Worm (Caenorhabditis elegans) whole organism, young adult: ENCODE measurements around the gene ZC132.9.

Experiments
- B0261.1 ChIP-seq: sonication (generic microtip); optimal IDR thresholded peaks from 2 replicates; lab custom pipeline; 2016; ENCODE audit warnings: mild to moderate bottlenecking, missing genetic modification characterization, moderate library complexity, missing compliant biosample characterization
- C17E4.6 ChIP-seq: fragments of 200-800 bp; sonication (Bioruptor generic); IDR thresholded peaks from 2 replicates; pipeline ENCODE4 v1.3.6; 2022; ENCODE audit warnings: missing genetic modification reagents, missing genetic modification characterization, missing compliant biosample characterization
- D2030.7 ChIP-seq: fragments of 200-800 bp; sonication (Bioruptor generic); IDR thresholded peaks from 2 replicates; pipeline ENCODE4 v1.3.6; 2022; ENCODE audit warnings: missing genetic modification reagents, missing genetic modification characterization, missing compliant biosample characterization
- F10E7.11 ChIP-seq: sonication (generic microtip); optimal IDR thresholded peaks from 2 replicates; lab custom pipeline; 2017; ENCODE audit warnings: mild to moderate bottlenecking, missing genetic modification characterization, moderate library complexity, missing compliant biosample characterization
- F33H1.4 ChIP-seq: fragments of 200-800 bp; sonication (Bioruptor generic); IDR thresholded peaks from 2 replicates; pipeline ENCODE4 v1.3.6; 2022; ENCODE audit warnings: missing genetic modification reagents, missing genetic modification characterization, missing compliant biosample characterization
- F52B5.7 ChIP-seq: sonication (generic microtip); optimal IDR thresholded peaks from 2 replicates; lab custom pipeline; 2016; ENCODE audit warnings: mild to moderate bottlenecking, missing genetic modification characterization, missing compliant biosample characterization
- F57A8.1 ChIP-seq: fragments of 200-800 bp; sonication (Bioruptor generic); optimal IDR thresholded peaks from 2 replicates; lab custom pipeline; 2018; ENCODE audit warnings: mild to moderate bottlenecking, missing genetic modification characterization, moderate library complexity, missing compliant biosample characterization
- F57C9.4 ChIP-seq: sonication (generic microtip); optimal IDR thresholded peaks from 2 replicates; lab custom pipeline; 2017; ENCODE audit warnings: mild to moderate bottlenecking, missing genetic modification characterization, missing compliant biosample characterization
- K12H6.12 ChIP-seq: fragments of 200-800 bp; sonication (Bioruptor generic); optimal IDR thresholded peaks from 2 replicates; lab custom pipeline; 2018; ENCODE audit warnings: mild to moderate bottlenecking, missing genetic modification characterization, missing compliant biosample characterization
- Y53G8AR.9 ChIP-seq: fragments of 200-800 bp; sonication (Bioruptor generic); conservative IDR thresholded peaks from 2 replicates; pipeline ENCODE4 v1.3.6; 2022; ENCODE audit warnings: missing genetic modification reagents, missing genetic modification characterization, missing compliant biosample characterization
- Y67H2A.10 ChIP-seq: fragments of 200-800 bp; sonication (Bioruptor generic); conservative IDR thresholded peaks from 2 replicates; pipeline ENCODE4 v1.3.6; 2022; ENCODE audit warnings: missing genetic modification reagents, missing genetic modification characterization, missing compliant biosample characterization
- Y79H2A.3 ChIP-seq: fragments of 200-800 bp; sonication (Bioruptor generic); conservative IDR thresholded peaks from 2 replicates; pipeline ENCODE4 v1.3.6; 2022; ENCODE audit warnings: missing genetic modification reagents, missing genetic modification characterization, missing compliant biosample characterization
- aptf-3 ChIP-seq: fragments of 200-800 bp; sonication (Bioruptor generic); IDR thresholded peaks from 2 replicates; pipeline ENCODE4 v1.3.6; 2022; ENCODE audit warnings: missing genetic modification characterization, missing compliant biosample characterization
- cebp-1 ChIP-seq, 2 experiments: fragments of 200-800 bp in 1 of 2; sonication (Bioruptor generic) in 1 of 2; sonication (generic microtip) in 1 of 2; IDR thresholded peaks in 1 of 2; optimal IDR thresholded peaks in 1 of 2; 2 replicates each; pipeline versions ENCODE4 v1.3.6 to Lab custom; 2017 to 2022; ENCODE audit warnings: missing compliant biosample characterization in 2 of 2, missing genetic modification characterization in 2 of 2, mild to moderate bottlenecking in 1 of 2, missing genetic modification reagents in 1 of 2, moderate library complexity in 1 of 2
- ceh-27 ChIP-seq: fragments of 200-800 bp; sonication (Bioruptor generic); optimal IDR thresholded peaks from 2 replicates; lab custom pipeline; 2018; ENCODE audit warnings: mild to moderate bottlenecking, missing genetic modification characterization, moderate library complexity, missing compliant biosample characterization
- ceh-40 ChIP-seq: fragments of 200-800 bp; sonication (Bioruptor generic); IDR thresholded peaks from 2 replicates; pipeline ENCODE4 v1.3.6; 2022; ENCODE audit warnings: missing genetic modification characterization, missing compliant biosample characterization
- ceh-79 ChIP-seq: sonication (generic microtip); optimal IDR thresholded peaks from 2 replicates; lab custom pipeline; 2017; ENCODE audit warnings: mild to moderate bottlenecking, missing genetic modification characterization, missing compliant biosample characterization
- die-1 ChIP-seq: sonication (generic microtip); optimal IDR thresholded peaks from 2 replicates; lab custom pipeline; 2016; ENCODE audit warnings: missing genotype, mild to moderate bottlenecking, missing genetic modification characterization, missing compliant biosample characterization
- dox-1 ChIP-seq: fragments of 200-800 bp; sonication (Bioruptor generic); IDR thresholded peaks from 2 replicates; pipeline ENCODE4 v1.3.6; 2022; ENCODE audit warnings: missing genetic modification reagents, missing genetic modification characterization, missing compliant biosample characterization
- dpff-1 ChIP-seq: sonication (generic microtip); optimal IDR thresholded peaks from 2 replicates; lab custom pipeline; 2017; ENCODE audit warnings: mild to moderate bottlenecking, missing genetic modification characterization, missing compliant biosample characterization
- dpl-1 ChIP-seq: fragments of 150-350 bp; optimal IDR thresholded peaks from 2 replicates; lab custom pipeline; 2014; ENCODE audit warnings: missing biosample characterization, missing genetic modification reagents, missing genetic modification characterization
- ekl-4 ChIP-seq: fragments of 200-800 bp; sonication (Bioruptor generic); IDR thresholded peaks from 2 replicates; pipeline ENCODE4 v1.3.6; 2022; ENCODE audit warnings: missing genetic modification reagents, missing genetic modification characterization, missing compliant biosample characterization
- fkh-3 ChIP-seq: sonication (generic microtip); optimal IDR thresholded peaks from 2 replicates; lab custom pipeline; 2016; ENCODE audit warnings: mild to moderate bottlenecking, missing genetic modification characterization, missing compliant biosample characterization
- hrde-1 ChIP-seq: sonication (generic microtip); optimal IDR thresholded peaks from 2 replicates; lab custom pipeline; 2016; ENCODE audit warnings: missing genetic modification characterization, mild to moderate bottlenecking, missing compliant biosample characterization, moderate library complexity, missing genotype, missing genetic modification reagents, borderline replicate concordance
- let-607 ChIP-seq, 2 experiments: fragments of 200-800 bp in 1 of 2; sonication (Bioruptor generic) in 1 of 2; sonication (generic microtip) in 1 of 2; optimal IDR thresholded peaks; 2 replicates each; lab custom pipeline; 2016 to 2018; ENCODE audit warnings: mild to moderate bottlenecking in 2 of 2, missing compliant biosample characterization in 2 of 2, missing genetic modification characterization in 2 of 2, moderate library complexity in 2 of 2, missing genotype in 1 of 2
- lin-35 ChIP-seq, 3 experiments: fragments of 150-350 bp in 2 of 3; sonication (generic microtip) in 1 of 3; optimal IDR thresholded peaks; 2 replicates each; lab custom pipeline; 2014 to 2018; ENCODE audit warnings: missing biosample characterization in 3 of 3, missing genetic modification characterization in 3 of 3, missing genetic modification reagents in 3 of 3
- lir-1 ChIP-seq: fragments of 200-800 bp; sonication (Bioruptor generic); conservative IDR thresholded peaks from 2 replicates; pipeline ENCODE4 v1.3.6; 2022; ENCODE audit warnings: missing genetic modification reagents, missing genetic modification characterization, missing compliant biosample characterization
- lsl-1 ChIP-seq: fragments of 200-800 bp; sonication (Bioruptor generic); optimal IDR thresholded peaks from 2 replicates; lab custom pipeline; 2018; ENCODE audit warnings: mild to moderate bottlenecking, missing genetic modification characterization, moderate library complexity, missing compliant biosample characterization
- madf-6 ChIP-seq: fragments of 200-800 bp; sonication (Bioruptor generic); IDR thresholded peaks from 2 replicates; pipeline ENCODE4 v1.3.6; 2022; ENCODE audit warnings: missing genetic modification reagents, missing genetic modification characterization, missing compliant biosample characterization
- madf-8 ChIP-seq: fragments of 200-800 bp; sonication (Bioruptor generic); conservative IDR thresholded peaks from 2 replicates; pipeline ENCODE4 v1.3.6; 2022; ENCODE audit warnings: missing genetic modification reagents, missing genetic modification characterization, missing compliant biosample characterization
- mel-28 ChIP-seq: sonication (generic microtip); optimal IDR thresholded peaks from 2 replicates; lab custom pipeline; 2016; ENCODE audit warnings: borderline replicate concordance, mild to moderate bottlenecking, missing genetic modification characterization, missing compliant biosample characterization
- mes-4 ChIP-seq: sonication (generic microtip); optimal IDR thresholded peaks from 2 replicates; lab custom pipeline; 2016; ENCODE audit warnings: missing genotype, missing genetic modification characterization, missing compliant biosample characterization
- nfya-1 ChIP-seq: sonication (generic microtip); optimal IDR thresholded peaks from 2 replicates; lab custom pipeline; 2017; ENCODE audit warnings: antibody characterized with exemption, missing compliant biosample characterization, missing genetic modification characterization, borderline replicate concordance; ENCODE audit not compliant: insufficient read depth
- nhr-179 ChIP-seq: sonication (generic microtip); optimal IDR thresholded peaks from 2 replicates; lab custom pipeline; 2016; ENCODE audit warnings: mild to moderate bottlenecking, missing genetic modification characterization, missing compliant biosample characterization
- pha-4 ChIP-seq: fragments of 150-350 bp; sonication (generic microtip); optimal IDR thresholded peaks from 2 replicates; lab custom pipeline; 2014; ENCODE audit warnings: missing biosample characterization, missing genetic modification reagents, missing genetic modification characterization
- snpc-3.4 ChIP-seq: sonication (generic microtip); optimal IDR thresholded peaks from 2 replicates; lab custom pipeline; 2017; ENCODE audit warnings: missing genetic modification characterization, mild to moderate bottlenecking, missing compliant biosample characterization, antibody characterized with exemption, moderate library complexity, missing genotype, missing genetic modification reagents
- tlf-1 ChIP-seq: fragments of 200-800 bp; sonication (Bioruptor generic); optimal IDR thresholded peaks from 2 replicates; lab custom pipeline; 2018; ENCODE audit warnings: mild to moderate bottlenecking, missing genetic modification characterization, missing compliant biosample characterization
- unc-62 ChIP-seq: fragments of 150-350 bp; optimal IDR thresholded peaks from 2 replicates; lab custom pipeline; 2014; ENCODE audit warnings: missing biosample characterization, missing genetic modification reagents, missing genetic modification characterization
- ztf-22 ChIP-seq: fragments of 200-800 bp; sonication (Bioruptor generic); optimal IDR thresholded peaks from 2 replicates; lab custom pipeline; 2018; ENCODE audit warnings: mild to moderate bottlenecking, missing genetic modification characterization, moderate library complexity, missing compliant biosample characterization
- ztf-3 ChIP-seq: fragments of 200-800 bp; sonication (Bioruptor generic); optimal IDR thresholded peaks from 2 replicates; lab custom pipeline; 2018; ENCODE audit warnings: mild to moderate bottlenecking, missing genetic modification characterization, missing compliant biosample characterization

Gene ZC132.9

ce11 chrV:4359127-4359526 lies 39.4 kb upstream of the ZC132.9 start:
- TF ChIP-seq aptf-3 (GFP tag; lab: Robert Waterston, UW) (no peak), ztf-22 (GFP tag; lab: Kevin White, UChicago) (no peak)

ce11 chrV:4357369-4357768 lies 37.6 kb upstream of the ZC132.9 start:
- TF ChIP-seq cebp-1 (GFP tag; IDR thresholded peaks at IDR 0.05; lab: Robert Waterston, UW): peak; percentile 65; the same call in 1 of the 2 replicates
- TF ChIP-seq cebp-1 (tag; optimal IDR thresholded peaks at IDR 0.05; lab: Kevin White, UChicago): peak; percentile 94
- TF ChIP-seq B0261.1 (tag; lab: Kevin White, UChicago): no peak

ce11 chrV:4356047-4356612 lies 36.4 kb upstream of the ZC132.9 start:
- TF ChIP-seq mes-4 (tag; lab: Kevin White, UChicago): no peak
- TF ChIP-seq Y53G8AR.9: no peak
- TF ChIP-seq tlf-1 (GFP tag; lab: Kevin White, UChicago): no peak
- no peak for TF ChIP-seq F57A8.1 (GFP tag; lab: Kevin White, UChicago)
- TF ChIP-seq unc-62 (GFP tag; lab: Kevin White, UChicago): no peak
- TF ChIP-seq ceh-40 (GFP tag; lab: Robert Waterston, UW): no peak
- TF ChIP-seq dpl-1 (GFP tag; lab: Kevin White, UChicago): no peak

ce11 chrV:4346799-4347198 lies 27.0 kb upstream of the ZC132.9 start, which contains the start of gene mcm-7:
mcm-7 (plus strand) TSS chrV:4347166.
- TF ChIP-seq cebp-1 (GFP tag; IDR thresholded peaks at IDR 0.05; lab: Robert Waterston, UW): no peak
- TF ChIP-seq cebp-1 (tag; optimal IDR thresholded peaks at IDR 0.05; lab: Kevin White, UChicago): peak; percentile 41
- TF ChIP-seq snpc-3.4 (tag; lab: Kevin White, UChicago): peak; percentile 53
- TF ChIP-seq fkh-3 (tag; lab: Kevin White, UChicago): no peak
- no peak for TF ChIP-seq ceh-79
- TF ChIP-seq F52B5.7 (tag; lab: Kevin White, UChicago): no peak
- TF ChIP-seq die-1: no peak
- no peak for TF ChIP-seq nhr-179 (tag; lab: Kevin White, UChicago)
- TF ChIP-seq F10E7.11: no peak
- no peak for TF ChIP-seq ekl-4
- no peak for TF ChIP-seq ceh-27
- no peak for TF ChIP-seq ztf-22 (GFP tag; lab: Kevin White, UChicago)
- no peak for TF ChIP-seq let-607 (tag; optimal IDR thresholded peaks at IDR 0.05; lab: Kevin White, UChicago)
- TF ChIP-seq Y79H2A.3 (GFP tag; lab: Robert Waterston, UW): no peak
- no peak for TF ChIP-seq ztf-3 (GFP tag; lab: Kevin White, UChicago)
- TF ChIP-seq pha-4 (tag; lab: Kevin White, UChicago): no peak
- no peak for TF ChIP-seq Y53G8AR.9
- no peak for TF ChIP-seq F57A8.1 (GFP tag; lab: Kevin White, UChicago)
- TF ChIP-seq dpff-1 (tag; lab: Kevin White, UChicago): no peak
- peak; percentile 17 to 84 (median 37) for TF ChIP-seq lin-35 (GFP tag; optimal IDR thresholded peaks at IDR 0.05; lab: Kevin White, UChicago)
- TF ChIP-seq Y67H2A.10 (GFP tag; lab: Robert Waterston, UW): no peak
- TF ChIP-seq aptf-3 (GFP tag; lab: Robert Waterston, UW): no peak
- TF ChIP-seq hrde-1 (tag; lab: Kevin White, UChicago): no peak
- peak; percentile 58 for TF ChIP-seq D2030.7 (GFP tag; lab: Robert Waterston, UW)
- peak; percentile 64 for TF ChIP-seq lsl-1 (GFP tag; lab: Kevin White, UChicago)
- no peak for TF ChIP-seq nfya-1 (tag; lab: Kevin White, UChicago)
- TF ChIP-seq lir-1 (GFP tag; lab: Robert Waterston, UW): no peak
- peak; percentile 76 for TF ChIP-seq madf-8 (GFP tag; lab: Robert Waterston, UW)
- TF ChIP-seq K12H6.12 (tag; lab: Kevin White, UChicago): no peak
- TF ChIP-seq unc-62 (GFP tag; lab: Kevin White, UChicago): no peak
- peak; percentile 93 for TF ChIP-seq F33H1.4
- peak; percentile 91 for TF ChIP-seq madf-6
- TF ChIP-seq dox-1 (GFP tag; lab: Robert Waterston, UW): peak; percentile 77
- TF ChIP-seq mel-28: no peak
- no peak for TF ChIP-seq C17E4.6 (GFP tag; lab: Robert Waterston, UW)
- no peak for TF ChIP-seq F57C9.4 (tag; lab: Kevin White, UChicago)
